Fruit fly (Drosophila melanogaster) whole organism, embryonic: ENCODE measurements around the gene CG31778.

Experiments
- Bdp1 ChIP-seq: fragments of 200-800 bp; sonication (Bioruptor generic); optimal IDR thresholded peaks from 3 replicates; lab custom pipeline; 2016; ENCODE audit warnings: missing biosample characterization, missing genetic modification characterization
- CG10267 ChIP-seq: fragments of 200-800 bp; sonication (Bioruptor generic); optimal IDR thresholded peaks from 2 replicates; lab custom pipeline; 2018; ENCODE audit warnings: missing biosample characterization, mild to moderate bottlenecking, missing genetic modification characterization, moderate library complexity
- CG10431 ChIP-seq: fragments of 200-800 bp; sonication (Bioruptor generic); optimal IDR thresholded peaks from 3 replicates; lab custom pipeline; 2018; ENCODE audit warnings: missing biosample characterization, mild to moderate bottlenecking, missing genetic modification characterization
- CG11560 ChIP-seq: fragments of 200-800 bp; sonication (Bioruptor generic); IDR thresholded peaks from 3 replicates; pipeline ENCODE4 v1.3.6; 2022; ENCODE audit warnings: missing biosample characterization, missing genetic modification characterization
- CG12071 ChIP-seq: fragments of 200-800 bp; sonication (Bioruptor generic); optimal IDR thresholded peaks from 3 replicates; lab custom pipeline; 2018; ENCODE audit warnings: missing biosample characterization, mild to moderate bottlenecking, missing genetic modification characterization
- CG12236 ChIP-seq: fragments of 200-800 bp; sonication (Bioruptor generic); optimal IDR thresholded peaks from 2 replicates; lab custom pipeline; 2016; ENCODE audit warnings: missing biosample characterization, missing genetic modification characterization
- CG12299 ChIP-seq: fragments of 200-800 bp; sonication (Bioruptor generic); optimal IDR thresholded peaks from 2 replicates; lab custom pipeline; 2018; ENCODE audit warnings: missing biosample characterization, mild to moderate bottlenecking, missing genetic modification characterization
- CG18011 ChIP-seq: fragments of 200-800 bp; sonication (Bioruptor generic); optimal IDR thresholded peaks from 2 replicates; lab custom pipeline; 2017; ENCODE audit warnings: missing biosample characterization, missing genetic modification characterization, mild to moderate bottlenecking, moderate library complexity, missing genotype
- CG2678 ChIP-seq: fragments of 200-800 bp; sonication (Bioruptor generic); optimal IDR thresholded peaks from 3 replicates; lab custom pipeline; 2019; ENCODE audit warnings: missing biosample characterization, mild to moderate bottlenecking, missing genetic modification characterization, moderate library complexity
- CG30020 ChIP-seq: fragments of 200-800 bp; optimal IDR thresholded peaks from 2 replicates; lab custom pipeline; 2019; ENCODE audit warnings: missing biosample characterization, mild to moderate bottlenecking, missing genetic modification characterization, moderate library complexity
- CG31388 ChIP-seq: fragments of 200-800 bp; sonication (Bioruptor generic); optimal IDR thresholded peaks from 2 replicates; lab custom pipeline; 2016; ENCODE audit warnings: missing biosample characterization, missing genetic modification characterization
- CG42726 ChIP-seq: fragments of 200-800 bp; sonication (Bioruptor generic); IDR thresholded peaks from 2 replicates; pipeline ENCODE4 v1.3.6; 2022; ENCODE audit warnings: missing biosample characterization, missing genetic modification characterization; ENCODE audit not compliant: partially characterized antibody
- CG4360 ChIP-seq: fragments of 200-800 bp; sonication (Bioruptor generic); IDR thresholded peaks from 2 replicates; pipeline ENCODE4 v1.3.6; 2022; ENCODE audit warnings: missing biosample characterization, missing genetic modification characterization
- CG6272 ChIP-seq: fragments of 200-800 bp; sonication (Bioruptor generic); IDR thresholded peaks from 2 replicates; pipeline ENCODE4 v1.3.6; 2022; ENCODE audit warnings: missing biosample characterization, missing genetic modification characterization
- CG6689 ChIP-seq: fragments of 200-800 bp; sonication (Bioruptor generic); IDR thresholded peaks from 2 replicates; pipeline ENCODE4 v1.3.6; 2022; ENCODE audit warnings: missing biosample characterization, missing genetic modification characterization
- CG7556 ChIP-seq: fragments of 200-800 bp; sonication (Bioruptor generic); optimal IDR thresholded peaks from 2 replicates; lab custom pipeline; 2017; ENCODE audit warnings: missing biosample characterization, mild to moderate bottlenecking, missing genetic modification characterization
- CG7963 ChIP-seq: fragments of 200-800 bp; sonication (Bioruptor generic); IDR thresholded peaks from 3 replicates; pipeline ENCODE4 v1.3.6; 2022; ENCODE audit warnings: missing biosample characterization, missing genetic modification characterization; ENCODE audit not compliant: partially characterized antibody
- CG8944 ChIP-seq: fragments of 200-800 bp; sonication (Bioruptor generic); optimal IDR thresholded peaks from 3 replicates; lab custom pipeline; 2016; ENCODE audit warnings: missing biosample characterization, missing genetic modification characterization
- Dip3 ChIP-seq: fragments of 200-800 bp; sonication (Bioruptor generic); optimal IDR thresholded peaks from 3 replicates; lab custom pipeline; 2016; ENCODE audit warnings: missing biosample characterization, missing genetic modification characterization
- Doc3 ChIP-seq: fragments of 200-800 bp; sonication (Bioruptor generic); IDR thresholded peaks from 3 replicates; pipeline ENCODE4 v1.3.6; 2022; ENCODE audit warnings: missing biosample characterization, missing genetic modification characterization; ENCODE audit not compliant: partially characterized antibody
- Eip74EF ChIP-seq, 2 experiments: fragments of 200-800 bp in 1 of 2; fragments of >200 bp in 1 of 2; sonication (Bioruptor generic) in 1 of 2; optimal IDR thresholded peaks; 2 replicates each; lab custom pipeline; 2017 to 2019; ENCODE audit warnings: missing biosample characterization in 2 of 2, missing genetic modification characterization in 2 of 2, mild to moderate bottlenecking in 1 of 2, moderate library complexity in 1 of 2
- HmgZ ChIP-seq: fragments of 200-800 bp; sonication (Bioruptor generic); optimal IDR thresholded peaks from 2 replicates; lab custom pipeline; 2018; ENCODE audit warnings: missing biosample characterization, mild to moderate bottlenecking, missing genetic modification characterization
- Hmr ChIP-seq: fragments of 200-800 bp; sonication (Bioruptor generic); optimal IDR thresholded peaks from 3 replicates; lab custom pipeline; 2017; ENCODE audit warnings: mild to moderate bottlenecking, missing biosample characterization, missing genetic modification reagents, missing genetic modification characterization
- Mad ChIP-seq: fragments of 200-800 bp; sonication (Bioruptor generic); optimal IDR thresholded peaks from 2 replicates; lab custom pipeline; 2016; ENCODE audit warnings: missing biosample characterization, missing genetic modification characterization
- Med ChIP-seq: fragments of 200-800 bp; sonication (Bioruptor generic); peaks from one replicate; lab custom pipeline; 2016; ENCODE audit warnings: missing biosample characterization, missing genetic modification characterization, mild to moderate bottlenecking, inconsistent platforms, moderate library complexity
- NK7.1 ChIP-seq: fragments of 200-800 bp; sonication (Bioruptor generic); optimal IDR thresholded peaks from 3 replicates; lab custom pipeline; 2016; ENCODE audit warnings: missing biosample characterization, missing genetic modification characterization
- Opbp ChIP-seq: fragments of 200-800 bp; sonication (Bioruptor generic); IDR thresholded peaks from 3 replicates; pipeline ENCODE4 v1.3.6; 2022; ENCODE audit warnings: missing biosample characterization, missing genetic modification characterization; ENCODE audit not compliant: partially characterized antibody
- Trl ChIP-seq, 3 experiments: fragments of >200 bp in 2 of 3; fragments of 200-800 bp in 1 of 3; sonication (Bioruptor generic) in 1 of 3; optimal IDR thresholded peaks; 2 replicates in 1 of 3; 3 replicates in 2 of 3; lab custom pipeline; 2016 to 2017; ENCODE audit warnings: missing biosample characterization in 1 of 3, missing genetic modification characterization in 1 of 3
- amos ChIP-seq: fragments of 200-800 bp; sonication (Bioruptor generic); IDR thresholded peaks from 2 replicates; pipeline ENCODE4 v1.3.6; 2022; ENCODE audit warnings: missing biosample characterization, missing genetic modification characterization; ENCODE audit not compliant: partially characterized antibody
- chinmo ChIP-seq: fragments of 200-800 bp; sonication (Bioruptor generic); IDR thresholded peaks from 4 replicates; pipeline ENCODE4 v1.3.6; 2022; ENCODE audit warnings: missing biosample characterization, missing genetic modification characterization; ENCODE audit not compliant: partially characterized antibody
- chm ChIP-seq: fragments of 200-800 bp; sonication (Bioruptor generic); IDR thresholded peaks from 2 replicates; pipeline ENCODE4 v1.3.6; 2022; ENCODE audit warnings: missing biosample characterization, missing genetic modification characterization
- ci ChIP-seq: fragments of 200-800 bp; sonication (Bioruptor generic); IDR thresholded peaks from 3 replicates; pipeline ENCODE4 v1.3.6; 2022; ENCODE audit warnings: missing biosample characterization, missing genetic modification characterization
- croc ChIP-seq: fragments of 200-800 bp; sonication (Bioruptor generic); conservative IDR thresholded peaks from 3 replicates; pipeline ENCODE4 v1.3.6; 2022; ENCODE audit warnings: missing biosample characterization, missing genetic modification characterization
- dpn ChIP-seq, 2 experiments: fragments of 200-800 bp; sonication (Bioruptor generic); optimal IDR thresholded peaks; 3 replicates each; lab custom pipeline; 2016; ENCODE audit warnings: missing biosample characterization in 2 of 2, missing genetic modification characterization in 2 of 2
- esg ChIP-seq: fragments of 200-800 bp; sonication (Bioruptor generic); conservative IDR thresholded peaks from 2 replicates; pipeline ENCODE4 v1.3.6; 2022; ENCODE audit warnings: missing biosample characterization, missing genetic modification characterization
- fd64A ChIP-seq: fragments of 200-800 bp; sonication (Bioruptor generic); optimal IDR thresholded peaks from 3 replicates; lab custom pipeline; 2018; ENCODE audit warnings: missing biosample characterization, mild to moderate bottlenecking, missing genetic modification characterization
- fru ChIP-seq: fragments of >200 bp; optimal IDR thresholded peaks from 2 replicates; lab custom pipeline; 2017
- gfzf ChIP-seq: fragments of 200-800 bp; sonication (Bioruptor generic); optimal IDR thresholded peaks from 2 replicates; lab custom pipeline; 2016; ENCODE audit warnings: missing biosample characterization, mild to moderate bottlenecking, missing genetic modification characterization, moderate library complexity
- gt ChIP-seq: fragments of 200-800 bp; sonication (Bioruptor generic); IDR thresholded peaks from 2 replicates; pipeline ENCODE4 v1.3.6; 2022; ENCODE audit warnings: missing biosample characterization, missing genetic modification characterization
- ham ChIP-seq: fragments of 200-800 bp; sonication (Bioruptor generic); IDR thresholded peaks from 2 replicates; pipeline ENCODE4 v1.3.6; 2022; ENCODE audit warnings: missing biosample characterization, missing genetic modification characterization
- hb ChIP-seq: fragments of 200-800 bp; sonication (Bioruptor generic); IDR thresholded peaks from 3 replicates; pipeline ENCODE4 v1.3.6; 2022; ENCODE audit warnings: missing biosample characterization, missing genetic modification characterization; ENCODE audit not compliant: partially characterized antibody
- lab ChIP-seq: fragments of 200-800 bp; sonication (Bioruptor generic); optimal IDR thresholded peaks from 3 replicates; lab custom pipeline; 2017; ENCODE audit warnings: missing biosample characterization, missing genetic modification characterization, mild to moderate bottlenecking, moderate library complexity, missing genetic modification reagents
- pan ChIP-seq, 4 experiments: fragments of >200 bp in 3 of 4; fragments of 200-800 bp in 1 of 4; sonication (Bioruptor generic) in 1 of 4; optimal IDR thresholded peaks in 3 of 4; IDR thresholded peaks in 1 of 4; 2 replicates each; pipeline versions ENCODE4 v1.3.6 to Lab custom; 2017 to 2022; ENCODE audit warnings: missing biosample characterization in 2 of 4, missing genetic modification characterization in 2 of 4, mixed read lengths in 1 of 4
- pho ChIP-seq: fragments of 200-800 bp; sonication (Bioruptor generic); optimal IDR thresholded peaks from 2 replicates; lab custom pipeline; 2016; ENCODE audit warnings: missing biosample characterization, missing genetic modification characterization
- row ChIP-seq: fragments of 200-800 bp; sonication (Bioruptor generic); IDR thresholded peaks from 3 replicates; pipeline ENCODE4 v1.3.6; 2022; ENCODE audit warnings: missing biosample characterization, missing genetic modification characterization
- slbo ChIP-seq: fragments of 200-800 bp; sonication (Bioruptor generic); IDR thresholded peaks from 2 replicates; pipeline ENCODE4 v1.3.6; 2022; ENCODE audit warnings: missing biosample characterization, missing genetic modification characterization
- tin ChIP-seq: fragments of 200-800 bp; sonication (Bioruptor generic); optimal IDR thresholded peaks from 3 replicates; lab custom pipeline; 2016; ENCODE audit warnings: missing biosample characterization, missing genetic modification characterization
- toy ChIP-seq: fragments of 200-800 bp; sonication (Bioruptor generic); IDR thresholded peaks from 2 replicates; pipeline ENCODE4 v1.3.6; 2022; ENCODE audit warnings: missing biosample characterization, missing genetic modification characterization
- ttk ChIP-seq: fragments of 200-800 bp; sonication (Bioruptor generic); IDR thresholded peaks from 2 replicates; pipeline ENCODE4 v2.1.2; 2022; ENCODE audit warnings: missing biosample characterization, missing genetic modification characterization
- zfh1 ChIP-seq: fragments of 200-800 bp; sonication (Bioruptor generic); IDR thresholded peaks from 3 replicates; pipeline ENCODE4 v1.3.6; 2022; ENCODE audit warnings: missing biosample characterization, missing genetic modification characterization

The CG31778 gene

DNA sequence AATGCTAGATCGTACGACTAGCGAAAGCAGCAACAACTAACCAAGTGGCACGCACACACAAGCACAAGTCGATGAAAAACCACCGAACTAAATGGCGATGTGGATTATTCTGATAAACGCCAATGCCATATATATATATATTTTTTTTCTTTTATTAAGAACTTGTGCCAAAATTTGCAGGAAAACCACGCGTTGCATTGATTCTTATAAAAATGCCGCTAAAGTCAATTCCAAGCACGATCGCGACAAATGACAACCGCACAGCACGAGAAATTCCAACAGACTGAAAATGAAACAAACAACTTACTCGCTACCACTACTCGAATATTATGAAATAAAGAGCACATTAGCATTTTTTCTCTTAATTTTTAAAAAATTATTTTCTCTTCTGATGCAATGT, 48.6 kb downstream of the CG31778 start, which contains the start of gene for (continued):
- TF ChIP-seq fd64A (GFP tag; lab: Kevin White, UChicago): no peak
- peak; percentile 13; the same call in 1 of the 2 replicates for TF ChIP-seq CG4360 (GFP tag; lab: Robert Waterston, UW)
- peak; percentile 6; the same call in 1 of the 3 replicates for TF ChIP-seq row
- TF ChIP-seq Doc3 (GFP tag; lab: Robert Waterston, UW): no peak
- no peak for TF ChIP-seq Opbp (GFP tag; lab: Robert Waterston, UW)
- TF ChIP-seq chm: peak; percentile 75
- TF ChIP-seq Mad (GFP tag; lab: Kevin White, UChicago): no peak
- peak; percentile 20 for TF ChIP-seq lab (GFP tag; lab: Kevin White, UChicago)
- TF ChIP-seq gt (GFP tag; lab: Robert Waterston, UW): no peak
- TF ChIP-seq gfzf (GFP tag; lab: Kevin White, UChicago): no peak
- no peak for TF ChIP-seq pho
- TF ChIP-seq CG12299 (tag; lab: Kevin White, UChicago): no peak
- TF ChIP-seq tin: no peak
- no peak for TF ChIP-seq CG31388 (GFP tag; lab: Kevin White, UChicago)
- no peak for TF ChIP-seq Hmr (GFP tag; lab: Kevin White, UChicago)
- peak; percentile 9; the same call in 1 of the 2 replicates for TF ChIP-seq amos (GFP tag; lab: Robert Waterston, UW)
- no peak for TF ChIP-seq CG12071 (GFP tag; lab: Kevin White, UChicago)
- TF ChIP-seq Trl (optimal IDR thresholded peaks at IDR 0.05; lab: Kevin White, UChicago): peak; percentile 32 to 71
- TF ChIP-seq Trl (GFP tag; optimal IDR thresholded peaks at IDR 0.05; lab: Kevin White, UChicago): no peak
- TF ChIP-seq CG10431: no peak
- TF ChIP-seq CG12236 (GFP tag; lab: Kevin White, UChicago): no peak
- TF ChIP-seq CG42726 (GFP tag; lab: Robert Waterston, UW): peak; percentile 38; the same call in 1 of the 2 replicates
- TF ChIP-seq Bdp1: no peak
- TF ChIP-seq pan (optimal IDR thresholded peaks at IDR 0.05; lab: Kevin White, UChicago): no peak
- no peak for TF ChIP-seq pan (GFP tag; optimal IDR thresholded peaks at IDR 0.05 in 1 of 2, IDR thresholded peaks at IDR 0.05 in 1 of 2)
- no peak for TF ChIP-seq NK7.1 (GFP tag; lab: Kevin White, UChicago)
- TF ChIP-seq Eip74EF (GFP tag; optimal IDR thresholded peaks at IDR 0.05; lab: Kevin White, UChicago): no peak
- no peak for TF ChIP-seq croc (GFP tag; lab: Robert Waterston, UW)
- no peak for TF ChIP-seq CG11560 (tag; lab: Robert Waterston, UW)
- TF ChIP-seq Med (GFP tag; lab: Kevin White, UChicago): peak; percentile 50
- TF ChIP-seq CG6689 (GFP tag; lab: Robert Waterston, UW): no peak
- TF ChIP-seq toy (GFP tag; lab: Robert Waterston, UW): no peak
- TF ChIP-seq fru (lab: Kevin White, UChicago): no peak
- TF ChIP-seq CG6272 (GFP tag; lab: Robert Waterston, UW): no peak
- no peak for TF ChIP-seq dpn (GFP tag; optimal IDR thresholded peaks at IDR 0.05; lab: Kevin White, UChicago)
- no peak for TF ChIP-seq HmgZ (tag; lab: Kevin White, UChicago)
- no peak for TF ChIP-seq esg (GFP tag; lab: Robert Waterston, UW)
- TF ChIP-seq CG18011 (GFP tag; lab: Kevin White, UChicago): no peak
- no peak for TF ChIP-seq CG8944 (GFP tag; lab: Kevin White, UChicago)
- no peak for TF ChIP-seq ttk (GFP tag; lab: Robert Waterston, UW)
- peak; percentile 17; the same call in 1 of the 3 replicates for TF ChIP-seq ci (GFP tag; lab: Robert Waterston, UW)
- TF ChIP-seq CG30020 (tag; lab: Kevin White, UChicago): no peak
- no peak for TF ChIP-seq ham
- TF ChIP-seq CG7556 (GFP tag; lab: Kevin White, UChicago): no peak
- no peak for TF ChIP-seq zfh1 (GFP tag; lab: Robert Waterston, UW)
- TF ChIP-seq CG7963 (GFP tag; lab: Robert Waterston, UW): no peak
- TF ChIP-seq Dip3 (GFP tag; lab: Kevin White, UChicago): no peak
- 0 out of 4 replicates have a peak, but pooled peaks have one; percentile 34 for TF ChIP-seq chinmo (GFP tag; lab: Robert Waterston, UW)
- no peak for TF ChIP-seq slbo (GFP tag; lab: Robert Waterston, UW)
- no peak for TF ChIP-seq CG10267
- TF ChIP-seq hb: no peak
- peak; percentile 21 for TF ChIP-seq CG2678 (tag; lab: Kevin White, UChicago)
